Worm (Caenorhabditis elegans) whole organism, young adult: ENCODE data around the gene F42A8.1.

Source experiments
- C17E4.6 ChIP-seq: fragments of 200-800 bp; sonication (Bioruptor generic); IDR thresholded peaks from 2 replicates; pipeline ENCODE4 v1.3.6; 2022; ENCODE audit warnings: missing genetic modification reagents, missing genetic modification characterization, missing compliant biosample characterization
- F10E7.11 ChIP-seq: sonication (generic microtip); optimal IDR thresholded peaks from 2 replicates; lab custom pipeline; 2017; ENCODE audit warnings: mild to moderate bottlenecking, missing genetic modification characterization, moderate library complexity, missing compliant biosample characterization
- F22D6.2 ChIP-seq: sonication (generic microtip); optimal IDR thresholded peaks from 2 replicates; lab custom pipeline; 2016; ENCODE audit warnings: mild to moderate bottlenecking, missing genetic modification characterization, missing compliant biosample characterization
- K11D2.4 ChIP-seq: fragments of 200-800 bp; sonication (Bioruptor generic); IDR thresholded peaks from 2 replicates; pipeline ENCODE4 v1.3.6; 2022; ENCODE audit warnings: missing genetic modification reagents, missing genetic modification characterization, missing compliant biosample characterization
- Y53F4B.3 ChIP-seq: fragments of 200-800 bp; sonication (Bioruptor generic); IDR thresholded peaks from 2 replicates; pipeline ENCODE4 v1.3.6; 2022; ENCODE audit warnings: missing genetic modification reagents, missing genetic modification characterization, missing compliant biosample characterization
- Y53G8AR.9 ChIP-seq: fragments of 200-800 bp; sonication (Bioruptor generic); conservative IDR thresholded peaks from 2 replicates; pipeline ENCODE4 v1.3.6; 2022; ENCODE audit warnings: missing genetic modification reagents, missing genetic modification characterization, missing compliant biosample characterization
- ZK185.1 ChIP-seq: sonication (generic microtip); optimal IDR thresholded peaks from 2 replicates; lab custom pipeline; 2016; ENCODE audit warnings: mild to moderate bottlenecking, missing genetic modification characterization, missing compliant biosample characterization; ENCODE audit not compliant: poor library complexity, severe bottlenecking
- akir-1 ChIP-seq: fragments of 200-800 bp; sonication (Bioruptor generic); optimal IDR thresholded peaks from 2 replicates; lab custom pipeline; 2018; ENCODE audit warnings: mild to moderate bottlenecking, missing genetic modification characterization, moderate library complexity, missing compliant biosample characterization
- bed-1 ChIP-seq: fragments of 200-800 bp; sonication (Bioruptor generic); IDR thresholded peaks from 2 replicates; pipeline ENCODE4 v1.3.6; 2022; ENCODE audit warnings: missing genetic modification reagents, missing genetic modification characterization, missing compliant biosample characterization
- cebp-2 ChIP-seq: fragments of 200-800 bp; sonication (Bioruptor generic); IDR thresholded peaks from 2 replicates; pipeline ENCODE4 v1.3.6; 2022; ENCODE audit warnings: missing genetic modification characterization, missing compliant biosample characterization
- ceh-100 ChIP-seq: fragments of 200-800 bp; sonication (Bioruptor generic); IDR thresholded peaks from 2 replicates; pipeline ENCODE4 v1.3.6; 2022; ENCODE audit warnings: missing genetic modification reagents, missing genetic modification characterization, missing compliant biosample characterization
- ceh-58 ChIP-seq: fragments of 200-800 bp; sonication (Bioruptor generic); IDR thresholded peaks from 2 replicates; pipeline ENCODE4 v1.3.6; 2022; ENCODE audit warnings: missing genetic modification characterization, missing compliant biosample characterization
- dpff-1 ChIP-seq: sonication (generic microtip); optimal IDR thresholded peaks from 2 replicates; lab custom pipeline; 2017; ENCODE audit warnings: mild to moderate bottlenecking, missing genetic modification characterization, missing compliant biosample characterization
- ekl-4 ChIP-seq: fragments of 200-800 bp; sonication (Bioruptor generic); IDR thresholded peaks from 2 replicates; pipeline ENCODE4 v1.3.6; 2022; ENCODE audit warnings: missing genetic modification reagents, missing genetic modification characterization, missing compliant biosample characterization
- ets-4 ChIP-seq: fragments of 200-800 bp; sonication (Bioruptor generic); optimal IDR thresholded peaks from 2 replicates; lab custom pipeline; 2018; ENCODE audit warnings: mild to moderate bottlenecking, missing genetic modification characterization, missing compliant biosample characterization
- fkh-3 ChIP-seq: sonication (generic microtip); optimal IDR thresholded peaks from 2 replicates; lab custom pipeline; 2016; ENCODE audit warnings: mild to moderate bottlenecking, missing genetic modification characterization, missing compliant biosample characterization
- gei-17 ChIP-seq: fragments of 200-800 bp; sonication (Bioruptor generic); optimal IDR thresholded peaks from 2 replicates; lab custom pipeline; 2018; ENCODE audit warnings: mild to moderate bottlenecking, missing genetic modification characterization, missing compliant biosample characterization
- hlh-12 ChIP-seq: sonication (generic microtip); optimal IDR thresholded peaks from 2 replicates; lab custom pipeline; 2016; ENCODE audit warnings: missing genetic modification characterization, missing compliant biosample characterization
- hmg-20 ChIP-seq: fragments of 200-800 bp; sonication (Bioruptor generic); IDR thresholded peaks from 2 replicates; pipeline ENCODE4 v1.3.6; 2022; ENCODE audit warnings: missing genetic modification reagents, missing genetic modification characterization, missing compliant biosample characterization
- let-526 ChIP-seq: fragments of 200-800 bp; sonication (Bioruptor generic); IDR thresholded peaks from 2 replicates; pipeline ENCODE4 v1.3.6; 2022; ENCODE audit warnings: missing genetic modification reagents, missing genetic modification characterization, missing compliant biosample characterization
- lin-40 ChIP-seq: sonication (generic microtip); optimal IDR thresholded peaks from 2 replicates; lab custom pipeline; 2016; ENCODE audit warnings: missing genetic modification characterization, mild to moderate bottlenecking, missing compliant biosample characterization, missing genotype, missing genetic modification reagents
- lin-54 ChIP-seq: fragments of 200-800 bp; sonication (Bioruptor generic); optimal IDR thresholded peaks from 2 replicates; lab custom pipeline; 2018; ENCODE audit warnings: mild to moderate bottlenecking, missing genetic modification characterization, missing compliant biosample characterization
- lir-1 ChIP-seq: fragments of 200-800 bp; sonication (Bioruptor generic); conservative IDR thresholded peaks from 2 replicates; pipeline ENCODE4 v1.3.6; 2022; ENCODE audit warnings: missing genetic modification reagents, missing genetic modification characterization, missing compliant biosample characterization
- lsy-27 ChIP-seq: sonication (generic microtip); optimal IDR thresholded peaks from 2 replicates; lab custom pipeline; 2017; ENCODE audit warnings: missing genetic modification characterization, mild to moderate bottlenecking, missing compliant biosample characterization, antibody characterized with exemption, missing genotype, borderline replicate concordance; ENCODE audit not compliant: insufficient read depth
- madf-3 ChIP-seq: fragments of 200-800 bp; sonication (Bioruptor generic); IDR thresholded peaks from 2 replicates; pipeline ENCODE4 v1.3.6; 2022; ENCODE audit warnings: missing genetic modification reagents, missing genetic modification characterization, missing compliant biosample characterization
- madf-8 ChIP-seq: fragments of 200-800 bp; sonication (Bioruptor generic); conservative IDR thresholded peaks from 2 replicates; pipeline ENCODE4 v1.3.6; 2022; ENCODE audit warnings: missing genetic modification reagents, missing genetic modification characterization, missing compliant biosample characterization
- mes-4 ChIP-seq: sonication (generic microtip); optimal IDR thresholded peaks from 2 replicates; lab custom pipeline; 2016; ENCODE audit warnings: missing genotype, missing genetic modification characterization, missing compliant biosample characterization
- nfya-1 ChIP-seq: sonication (generic microtip); optimal IDR thresholded peaks from 2 replicates; lab custom pipeline; 2017; ENCODE audit warnings: antibody characterized with exemption, missing compliant biosample characterization, missing genetic modification characterization, borderline replicate concordance; ENCODE audit not compliant: insufficient read depth
- nfyb-1 ChIP-seq: fragments of 200-800 bp; sonication (Bioruptor generic); IDR thresholded peaks from 2 replicates; pipeline ENCODE4 v1.3.6; 2022; ENCODE audit warnings: missing genetic modification reagents, missing genetic modification characterization, missing compliant biosample characterization
- pbrm-1 ChIP-seq: fragments of 200-800 bp; sonication (Bioruptor generic); IDR thresholded peaks from 2 replicates; pipeline ENCODE4 v1.3.6; 2022; ENCODE audit warnings: missing genetic modification reagents, missing genetic modification characterization, missing compliant biosample characterization
- rpc-1 ChIP-seq, 2 experiments: fragments of 150-350 bp in 1 of 2; sonication (generic microtip) in 1 of 2; optimal IDR thresholded peaks; 2 replicates each; lab custom pipeline; 2014 to 2018; ENCODE audit warnings: missing biosample characterization in 1 of 2, missing genetic modification characterization in 1 of 2, missing genetic modification reagents in 1 of 2, missing genotype in 1 of 2
- sdz-38 ChIP-seq: sonication (generic microtip); optimal IDR thresholded peaks from 2 replicates; lab custom pipeline; 2016; ENCODE audit warnings: missing genotype, missing genetic modification characterization, missing compliant biosample characterization
- sea-2 ChIP-seq: fragments of 200-800 bp; sonication (Bioruptor generic); IDR thresholded peaks from 2 replicates; pipeline ENCODE4 v1.3.6; 2022; ENCODE audit warnings: missing genetic modification characterization, missing compliant biosample characterization
- snpc-1.1 ChIP-seq: sonication (generic microtip); optimal IDR thresholded peaks from 2 replicates; lab custom pipeline; 2017; ENCODE audit warnings: missing genetic modification characterization, mild to moderate bottlenecking, missing compliant biosample characterization, antibody characterized with exemption, moderate library complexity, missing genotype, missing genetic modification reagents; ENCODE audit not compliant: insufficient read depth
- snpc-4 ChIP-seq, 5 experiments: fragments of 150-350 bp in 1 of 5; sonication (generic microtip) in 4 of 5; optimal IDR thresholded peaks; 2 replicates each; lab custom pipeline; 2014 to 2018; ENCODE audit warnings: missing genetic modification characterization in 5 of 5, missing biosample characterization in 3 of 5, antibody characterized with exemption in 2 of 5, mild to moderate bottlenecking in 2 of 5, missing compliant biosample characterization in 2 of 5, missing genotype in 2 of 5, moderate library complexity in 2 of 5, missing genetic modification reagents in 1 of 5
- somi-1 ChIP-seq: fragments of 200-800 bp; sonication (Bioruptor generic); optimal IDR thresholded peaks from 2 replicates; lab custom pipeline; 2018; ENCODE audit warnings: mild to moderate bottlenecking, missing genetic modification characterization, missing compliant biosample characterization

The F42A8.1 gene

ce11 chrII:9346490-9346889 lies at the start of gene F42A8.1:
Gene F42A8.1, minus strand, starts transcription at chrII:9346590.
- TF ChIP-seq cebp-2 (GFP tag; lab: Robert Waterston, UW) (no peak), hmg-20 (GFP tag; lab: Robert Waterston, UW) (no peak), lir-1 (GFP tag; lab: Robert Waterston, UW) (no peak), pbrm-1 (GFP tag; lab: Robert Waterston, UW) (no peak), nfya-1 (tag; lab: Kevin White, UChicago) (no peak), Y53G8AR.9 (GFP tag; lab: Robert Waterston, UW) (no peak), hlh-12 (tag; lab: Kevin White, UChicago) (no peak)

- TF ChIP-seq sdz-38 (tag; lab: Kevin White, UChicago) (no peak), lin-54 (GFP tag; lab: Kevin White, UChicago) (no peak), ceh-100 (GFP tag; lab: Robert Waterston, UW) (no peak), sea-2 (no peak), K11D2.4 (GFP tag; lab: Robert Waterston, UW) (no peak), hlh-12 (tag; lab: Kevin White, UChicago) (no peak), bed-1 (GFP tag; lab: Robert Waterston, UW) (no peak), snpc-4 (GFP tag; optimal IDR thresholded peaks at IDR 0.05; lab: Kevin White, UChicago) (no peak), snpc-4 (tag; optimal IDR thresholded peaks at IDR 0.05; lab: Kevin White, UChicago) (no peak), akir-1 (GFP tag; lab: Kevin White, UChicago) (no peak), nfyb-1 (GFP tag; lab: Robert Waterston, UW) (no peak), Y53F4B.3 (GFP tag; lab: Robert Waterston, UW) (no peak)
These were observed 46.3 kb upstream of the F42A8.1 start, which contains the start of gene lido-17 for ce11 chrII:9392724-9393123. Gene lido-17, minus strand, starts transcription at chrII:9392824.

- TF ChIP-seq ceh-58 (GFP tag; lab: Robert Waterston, UW) (no peak), madf-8 (GFP tag; lab: Robert Waterston, UW) (no peak), let-526 (GFP tag; lab: Robert Waterston, UW) (no peak), lsy-27 (no peak), ekl-4 (GFP tag; lab: Robert Waterston, UW) (no peak), nfyb-1 (GFP tag; lab: Robert Waterston, UW) (no peak), snpc-1.1 (tag; lab: Kevin White, UChicago) (no peak), rpc-1 (optimal IDR thresholded peaks at IDR 0.05; lab: Kevin White, UChicago) (no peak), rpc-1 (tag; optimal IDR thresholded peaks at IDR 0.05; lab: Kevin White, UChicago) (no peak)
- TF ChIP-seq, all 124 proteins: peak for 0
These were observed 38.9 kb upstream of the F42A8.1 start, which contains the start of gene C06C3.7 for ce11 chrII:9385241-9385640. Gene C06C3.7, plus strand, starts transcription at chrII:9385541.

ce11 chrII:9379796-9380195 lies 33.4 kb upstream of the F42A8.1 start, which contains the start of gene srh-48:
Gene srh-48, plus strand, starts transcription at chrII:9380096.
- no peak for TF ChIP-seq cebp-2 (GFP tag; lab: Robert Waterston, UW)
- no peak for TF ChIP-seq madf-3 (GFP tag; lab: Robert Waterston, UW)
- no peak for TF ChIP-seq ets-4 (GFP tag; lab: Kevin White, UChicago)
- no peak for TF ChIP-seq somi-1
- no peak for TF ChIP-seq C17E4.6 (GFP tag; lab: Robert Waterston, UW)
- no peak for TF ChIP-seq lin-40 (tag; lab: Kevin White, UChicago)
- TF ChIP-seq rpc-1 (optimal IDR thresholded peaks at IDR 0.05; lab: Kevin White, UChicago), result no peak
- no peak for TF ChIP-seq rpc-1 (tag; optimal IDR thresholded peaks at IDR 0.05; lab: Kevin White, UChicago)
- TF ChIP-seq mes-4 (tag; lab: Kevin White, UChicago), result no peak
- no peak for TF ChIP-seq F22D6.2 (tag; lab: Kevin White, UChicago)
- no peak for TF ChIP-seq nfya-1 (tag; lab: Kevin White, UChicago)
- TF ChIP-seq ZK185.1 (tag; lab: Kevin White, UChicago), result no peak
- no peak for TF ChIP-seq dpff-1 (tag; lab: Kevin White, UChicago)
- no peak for TF ChIP-seq F10E7.11 (tag; lab: Kevin White, UChicago)
- TF ChIP-seq fkh-3 (tag; lab: Kevin White, UChicago), result no peak
- TF ChIP-seq gei-17 (GFP tag; lab: Kevin White, UChicago), result no peak
